Worm (Caenorhabditis elegans) whole organism, L1 larva: ENCODE data around the gene oac-6.
A peak's percentile ranks its signal among the peaks of the same experiment; 100 is the strongest.

Source experiments
- C16A3.4 ChIP-seq: fragments of 150-350 bp; optimal IDR thresholded peaks from 2 replicates; lab custom pipeline; 2014; ENCODE audit warnings: missing biosample characterization, missing genetic modification characterization
- C34B4.2 ChIP-seq: sonication (generic microtip); optimal IDR thresholded peaks from 2 replicates; lab custom pipeline; 2017; ENCODE audit warnings: mild to moderate bottlenecking, missing genetic modification characterization, missing compliant biosample characterization
- aha-1 ChIP-seq: fragments of 150-350 bp; optimal IDR thresholded peaks from 2 replicates; lab custom pipeline; 2014; ENCODE audit warnings: missing biosample characterization, missing genetic modification characterization
- blmp-1 ChIP-seq: fragments of 150-350 bp; optimal IDR thresholded peaks from 2 replicates; lab custom pipeline; 2014; ENCODE audit warnings: missing biosample characterization, missing genetic modification characterization
- ceh-8 ChIP-seq: fragments of 200-800 bp; sonication (Bioruptor generic); optimal IDR thresholded peaks from 2 replicates; lab custom pipeline; 2018; ENCODE audit warnings: mild to moderate bottlenecking, missing genetic modification characterization, moderate library complexity, missing compliant biosample characterization
- ces-1 ChIP-seq: fragments of 150-350 bp; optimal IDR thresholded peaks from 2 replicates; lab custom pipeline; 2014; ENCODE audit warnings: missing biosample characterization, missing genetic modification reagents, missing genetic modification characterization
- dpl-1 ChIP-seq, 3 experiments: fragments of 150-350 bp in 2 of 3; sonication (generic microtip) in 1 of 3; optimal IDR thresholded peaks; 2 replicates each; lab custom pipeline; 2014 to 2017; ENCODE audit warnings: missing biosample characterization in 3 of 3, missing genetic modification characterization in 3 of 3, missing genetic modification reagents in 3 of 3
- dsc-1 ChIP-seq: sonication (generic microtip); optimal IDR thresholded peaks from 2 replicates; lab custom pipeline; 2016; ENCODE audit warnings: mild to moderate bottlenecking, missing genetic modification characterization, missing compliant biosample characterization
- efl-1 ChIP-seq, 4 experiments: fragments of 150-350 bp; optimal IDR thresholded peaks in 3 of 4; peaks in 1 of 4; 1 replicate in 1 of 4; 2 replicates in 3 of 4; lab custom pipeline; 2014; ENCODE audit warnings: missing biosample characterization in 2 of 4, missing genetic modification characterization in 2 of 4, missing genetic modification reagents in 2 of 4
- egl-27 ChIP-seq, 2 experiments: fragments of 150-350 bp in 1 of 2; sonication (generic microtip); optimal IDR thresholded peaks; 3 replicates each; lab custom pipeline; 2017 to 2018; ENCODE audit warnings: missing biosample characterization in 2 of 2, missing genetic modification characterization in 2 of 2, missing genetic modification reagents in 2 of 2
- elt-3 ChIP-seq, 6 experiments: fragments of 150-350 bp in 1 of 6; sonication (generic microtip); optimal IDR thresholded peaks; 2 replicates each; lab custom pipeline; 2017 to 2018; ENCODE audit warnings: missing biosample characterization in 6 of 6, missing genetic modification characterization in 6 of 6, inconsistent platforms in 1 of 6
- fkh-8 ChIP-seq: sonication (generic microtip); optimal IDR thresholded peaks from 2 replicates; lab custom pipeline; 2016; ENCODE audit warnings: mild to moderate bottlenecking, missing genetic modification characterization, missing compliant biosample characterization
- hlh-17 ChIP-seq: fragments of 200-800 bp; sonication (Bioruptor generic); optimal IDR thresholded peaks from 2 replicates; lab custom pipeline; 2018; ENCODE audit warnings: missing genetic modification characterization, mild to moderate bottlenecking, missing compliant biosample characterization, moderate library complexity, borderline replicate concordance
- hpl-2 ChIP-seq: fragments of 150-350 bp; optimal IDR thresholded peaks from 2 replicates; lab custom pipeline; 2014; ENCODE audit warnings: missing biosample characterization, missing genetic modification reagents, missing genetic modification characterization
- lin-14 ChIP-seq: fragments of 200-800 bp; sonication (Bioruptor generic); optimal IDR thresholded peaks from 2 replicates; lab custom pipeline; 2018; ENCODE audit warnings: mild to moderate bottlenecking, missing genetic modification characterization, moderate library complexity, missing compliant biosample characterization
- lin-15B ChIP-seq: fragments of 150-350 bp; sonication (generic microtip); optimal IDR thresholded peaks from 3 replicates; lab custom pipeline; 2014; ENCODE audit warnings: missing biosample characterization, missing genetic modification characterization
- lin-35 ChIP-seq, 2 experiments: fragments of 150-350 bp; optimal IDR thresholded peaks; 2 replicates each; lab custom pipeline; 2014; ENCODE audit warnings: missing biosample characterization in 2 of 2, missing genetic modification characterization in 2 of 2, missing genetic modification reagents in 2 of 2
- lin-39 ChIP-seq: fragments of 150-350 bp; optimal IDR thresholded peaks from 2 replicates; lab custom pipeline; 2014; ENCODE audit warnings: missing biosample characterization, missing genetic modification reagents, missing genetic modification characterization
- lsy-2 ChIP-seq, 2 experiments: fragments of 150-350 bp; optimal IDR thresholded peaks; 2 replicates each; lab custom pipeline; 2014; ENCODE audit warnings: missing biosample characterization in 2 of 2, missing genetic modification characterization in 2 of 2
- mdl-1 ChIP-seq, 2 experiments: fragments of 150-350 bp; optimal IDR thresholded peaks; 2 replicates each; lab custom pipeline; 2014 to 2017; ENCODE audit warnings: missing biosample characterization in 2 of 2, missing genetic modification characterization in 2 of 2, inconsistent platforms in 1 of 2
- mef-2 ChIP-seq: fragments of 150-350 bp; optimal IDR thresholded peaks from 2 replicates; lab custom pipeline; 2014; ENCODE audit warnings: missing biosample characterization, missing genetic modification characterization
- mep-1 ChIP-seq: fragments of 150-350 bp; optimal IDR thresholded peaks from 2 replicates; lab custom pipeline; 2014; ENCODE audit warnings: missing biosample characterization, missing genetic modification characterization
- nhr-19 ChIP-seq: fragments of 200-800 bp; sonication (Bioruptor generic); conservative IDR thresholded peaks from 2 replicates; pipeline ENCODE4 v1.3.6; 2022; ENCODE audit warnings: missing genetic modification characterization, missing compliant biosample characterization
- nhr-20 ChIP-seq: sonication (generic microtip); optimal IDR thresholded peaks from 2 replicates; lab custom pipeline; 2016; ENCODE audit warnings: mild to moderate bottlenecking, missing genetic modification characterization, missing compliant biosample characterization
- nhr-71 ChIP-seq: sonication (generic microtip); optimal IDR thresholded peaks from 2 replicates; lab custom pipeline; 2016; ENCODE audit warnings: mild to moderate bottlenecking, missing genetic modification characterization, moderate library complexity, missing compliant biosample characterization
- nhr-85 ChIP-seq: sonication (generic microtip); peaks from one replicate; lab custom pipeline; 2016; ENCODE audit warnings: missing genetic modification characterization, inconsistent platforms, missing compliant biosample characterization
- pax-3 ChIP-seq: fragments of 200-800 bp; sonication (Bioruptor generic); optimal IDR thresholded peaks from 2 replicates; lab custom pipeline; 2018; ENCODE audit warnings: mild to moderate bottlenecking, missing genetic modification characterization, moderate library complexity, missing compliant biosample characterization
- rnt-1 ChIP-seq: sonication (generic microtip); optimal IDR thresholded peaks from 2 replicates; lab custom pipeline; 2016; ENCODE audit warnings: mild to moderate bottlenecking, missing genetic modification characterization, moderate library complexity, missing compliant biosample characterization
- skn-1 ChIP-seq: fragments of 150-350 bp; optimal IDR thresholded peaks from 2 replicates; lab custom pipeline; 2014; ENCODE audit warnings: missing biosample characterization, missing genetic modification characterization
- snpc-4 ChIP-seq: fragments of 150-350 bp; optimal IDR thresholded peaks from 2 replicates; lab custom pipeline; 2014; ENCODE audit warnings: missing biosample characterization, missing genetic modification characterization
- snu-23 ChIP-seq: sonication (generic microtip); optimal IDR thresholded peaks from 2 replicates; lab custom pipeline; 2016; ENCODE audit warnings: missing genetic modification characterization, missing compliant biosample characterization
- sptf-1 ChIP-seq: fragments of 150-350 bp; optimal IDR thresholded peaks from 2 replicates; lab custom pipeline; 2014; ENCODE audit warnings: missing biosample characterization, missing genetic modification characterization
- swsn-7 ChIP-seq: sonication (generic microtip); optimal IDR thresholded peaks from 2 replicates; lab custom pipeline; 2016; ENCODE audit warnings: missing genetic modification characterization, missing compliant biosample characterization
- vab-15 ChIP-seq: sonication (generic microtip); optimal IDR thresholded peaks from 2 replicates; lab custom pipeline; 2017; ENCODE audit warnings: missing genotype, mild to moderate bottlenecking, missing genetic modification characterization, missing compliant biosample characterization
- ztf-11 ChIP-seq, 2 experiments: sonication (generic microtip); optimal IDR thresholded peaks; 2 replicates each; lab custom pipeline; 2016 to 2017; ENCODE audit warnings: missing genetic modification characterization in 2 of 2, missing biosample characterization in 1 of 2, missing compliant biosample characterization in 1 of 2

oac-6 gene

DNA sequence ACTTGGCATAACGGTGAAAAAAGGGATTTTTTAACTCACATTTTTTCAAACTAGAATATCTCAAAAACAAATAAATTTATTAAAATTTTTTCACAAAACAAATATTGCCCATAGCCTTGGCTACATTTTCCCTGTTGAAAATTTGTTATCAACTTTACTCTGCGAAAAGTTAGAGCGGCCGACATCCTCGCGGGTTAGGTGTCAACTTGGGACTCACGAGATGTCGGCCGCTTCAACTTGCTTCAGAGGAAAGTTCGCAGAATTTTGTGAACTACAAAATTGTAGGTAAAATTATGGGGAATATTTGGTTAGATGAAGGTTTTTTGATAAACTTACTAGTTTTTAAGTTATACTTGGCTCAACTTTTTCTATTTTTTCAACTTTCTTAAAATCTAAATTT is 49.2 kb downstream of the oac-6 start:
- peak; percentile 85 for TF ChIP-seq snpc-4 (tag; lab: Kevin White, UChicago)
- TF ChIP-seq ztf-11 (tag; optimal IDR thresholded peaks at IDR 0.05; lab: Kevin White, UChicago) = no peak

ce11 chrV:16352282-16352681 is 49.8 kb downstream of the oac-6 start:
- TF ChIP-seq ceh-8 (GFP tag; lab: Kevin White, UChicago) = no peak
- peak; percentile 12 for TF ChIP-seq C16A3.4 (tag; lab: Kevin White, UChicago)
- no peak for TF ChIP-seq hpl-2 (GFP tag; lab: Kevin White, UChicago)
- TF ChIP-seq pax-3 (tag; lab: Kevin White, UChicago) = no peak
- TF ChIP-seq swsn-7 = no peak
- no peak for TF ChIP-seq vab-15 (tag; lab: Kevin White, UChicago)
- TF ChIP-seq skn-1 (tag; lab: Kevin White, UChicago) = peak; percentile 28
- peak; percentile 72 for TF ChIP-seq lin-14
- 0 out of 2 replicates have a peak, but pooled peaks have one; percentile 28 for TF ChIP-seq nhr-19 (GFP tag; lab: Robert Waterston, UW)
- peak; percentile 43 for TF ChIP-seq nhr-20 (tag; lab: Kevin White, UChicago)
- TF ChIP-seq lin-35 (GFP tag; optimal IDR thresholded peaks at IDR 0.05; lab: Kevin White, UChicago) = peak in 1 of 2 experiments; percentile 61
- TF ChIP-seq mep-1 (tag; lab: Kevin White, UChicago) = peak; percentile 39
- TF ChIP-seq lsy-2 (tag; optimal IDR thresholded peaks at IDR 0.05; lab: Kevin White, UChicago) = peak in 1 of 2 experiments; percentile 44
- TF ChIP-seq mdl-1 (tag; optimal IDR thresholded peaks at IDR 0.05; lab: Kevin White, UChicago) = peak in 1 of 2 experiments; percentile 50
- TF ChIP-seq dsc-1 (tag; lab: Kevin White, UChicago) = peak; percentile 51
- TF ChIP-seq nhr-71 (tag; lab: Kevin White, UChicago) = peak; percentile 58
- peak; percentile 14 for TF ChIP-seq lin-39
- no peak for TF ChIP-seq sptf-1 (tag; lab: Kevin White, UChicago)
- TF ChIP-seq efl-1 (optimal IDR thresholded peaks at IDR 0.05; lab: Kevin White, UChicago) = peak; percentile 15 to 25
- peak; percentile 9 to 90 for TF ChIP-seq efl-1 (GFP tag; optimal IDR thresholded peaks at IDR 0.05 in 1 of 2; lab: Kevin White, UChicago)
- peak; percentile 34 for TF ChIP-seq snu-23 (GFP tag; lab: Kevin White, UChicago)
- TF ChIP-seq dpl-1 (GFP tag; optimal IDR thresholded peaks at IDR 0.05; lab: Kevin White, UChicago) = peak in 1 of 3 experiments; percentile 13
- peak; percentile 36 for TF ChIP-seq nhr-85 (tag; lab: Kevin White, UChicago)
- peak; percentile 67 for TF ChIP-seq rnt-1 (tag; lab: Kevin White, UChicago)
- TF ChIP-seq hlh-17 (GFP tag; lab: Kevin White, UChicago) = no peak

ce11 chrV:16354675-16355074 is 52.2 kb downstream of the oac-6 start:
- no peak for TF ChIP-seq C34B4.2 (tag; lab: Kevin White, UChicago)
- TF ChIP-seq lin-14 = peak; percentile 52
- TF ChIP-seq nhr-85 (tag; lab: Kevin White, UChicago) = peak; percentile 18
- no peak for TF ChIP-seq lin-15B
- TF ChIP-seq skn-1 (tag; lab: Kevin White, UChicago) = peak; percentile 44
- no peak for TF ChIP-seq nhr-20 (tag; lab: Kevin White, UChicago)
- peak in 1 of 6 experiments; percentile 31 for TF ChIP-seq elt-3 (tag; optimal IDR thresholded peaks at IDR 0.05; lab: Kevin White, UChicago)
- TF ChIP-seq aha-1 (tag; lab: Kevin White, UChicago) = no peak
- TF ChIP-seq snu-23 (GFP tag; lab: Kevin White, UChicago) = peak; percentile 18
- TF ChIP-seq fkh-8 (tag; lab: Kevin White, UChicago) = no peak
- TF ChIP-seq mep-1 (tag; lab: Kevin White, UChicago) = peak; percentile 40
- TF ChIP-seq egl-27 (tag; optimal IDR thresholded peaks at IDR 0.05; lab: Kevin White, UChicago) = no peak
- TF ChIP-seq ces-1 (GFP tag; lab: Kevin White, UChicago) = no peak
- TF ChIP-seq blmp-1 (tag; lab: Kevin White, UChicago) = peak; percentile 55
- peak in 1 of 2 experiments; percentile 14 for TF ChIP-seq lsy-2 (tag; optimal IDR thresholded peaks at IDR 0.05; lab: Kevin White, UChicago)
- TF ChIP-seq lin-35 (GFP tag; optimal IDR thresholded peaks at IDR 0.05; lab: Kevin White, UChicago) = peak in 1 of 2 experiments; percentile 6
- no peak for TF ChIP-seq mef-2
